Worm (Caenorhabditis elegans): ENCODE results near the gene F49C5.7.

F49C5.7 gene

ce11 chrII:12580952-12581351, 15.0 kb downstream of the F49C5.7 start, which contains the start of gene clec-4:
TSS of gene clec-4 (minus strand) at chrII:12581113.
- TF ChIP-seq flt-1 (GFP tag; IDR thresholded peaks at IDR 0.05) (no peak), hmbx-1 (tag; optimal IDR thresholded peaks at IDR 0.05) (no peak), tbx-37 (GFP tag; conservative IDR thresholded peaks at IDR 0.05) (no peak)

ce11 chrII:12603667-12604621, 38.0 kb downstream of the F49C5.7 start, which contains the start of the genes ceh-100 and lips-15:
TSS of gene ceh-100 (minus strand) at chrII:12603680.
TSS of gene lips-15 (plus strand) at chrII:12604386.
- TF ChIP-seq tbx-37 (GFP tag; conservative IDR thresholded peaks at IDR 0.05) (no peak), ets-7 (tag; optimal IDR thresholded peaks at IDR 0.05) (no peak), tra-4 (tag; optimal IDR thresholded peaks at IDR 0.05) (no peak), tbx-11 (GFP tag; IDR thresholded peaks at IDR 0.05) (no peak), pes-1 (GFP tag; IDR thresholded peaks at IDR 0.05) (no peak), hnd-1 (tag; optimal IDR thresholded peaks at IDR 0.05) (no peak), hmbx-1 (tag; optimal IDR thresholded peaks at IDR 0.05) (no peak), sea-1 (GFP tag; conservative IDR thresholded peaks at IDR 0.05) (no peak), ceh-36 (tag; optimal IDR thresholded peaks at IDR 0.05) (no peak)

- TF ChIP-seq tbx-37 (GFP tag; conservative IDR thresholded peaks at IDR 0.05) (no peak), tbx-11 (GFP tag; IDR thresholded peaks at IDR 0.05) (no peak; the same call in 1 of the 2 replicates), aly-1 (tag; optimal IDR thresholded peaks at IDR 0.05) (no peak), ama-1 (optimal IDR thresholded peaks at IDR 0.05) (no peak), sea-1 (GFP tag; conservative IDR thresholded peaks at IDR 0.05) (no peak), tra-4 (tag; optimal IDR thresholded peaks at IDR 0.05) (no peak)
Observed at ce11 chrII:12606108-12606507, 40.2 kb downstream of the F49C5.7 start.

- TF ChIP-seq aly-1 (tag; optimal IDR thresholded peaks at IDR 0.05): no peak
- TF ChIP-seq ceh-36 (tag; optimal IDR thresholded peaks at IDR 0.05): no peak
- TF ChIP-seq sea-1 (GFP tag; conservative IDR thresholded peaks at IDR 0.05): no peak
- no peak for TF ChIP-seq hmg-4 (GFP tag; optimal IDR thresholded peaks at IDR 0.05)
- no peak for TF ChIP-seq pes-1 (GFP tag; IDR thresholded peaks at IDR 0.05)
- TF ChIP-seq F13C5.2 (tag; optimal IDR thresholded peaks at IDR 0.05): no peak
- no peak for TF ChIP-seq scrt-1 (GFP tag; IDR thresholded peaks at IDR 0.05)
- TF ChIP-seq hmbx-1 (tag; optimal IDR thresholded peaks at IDR 0.05): no peak
- TF ChIP-seq ets-7 (tag; optimal IDR thresholded peaks at IDR 0.05): no peak
- TF ChIP-seq tbx-37 (GFP tag; conservative IDR thresholded peaks at IDR 0.05): no peak
- no peak for TF ChIP-seq B0310.2 (tag; optimal IDR thresholded peaks at IDR 0.05)
- TF ChIP-seq tra-4 (tag; optimal IDR thresholded peaks at IDR 0.05): no peak
- TF ChIP-seq ceh-13 (GFP tag; optimal IDR thresholded peaks at IDR 0.05): no peak
- TF ChIP-seq ama-1 (optimal IDR thresholded peaks at IDR 0.05): no peak
Observed at ce11 chrII:12606900-12607299, 40.9 kb downstream of the F49C5.7 start, which contains the start of gene Y38E10A.8. TSS of gene Y38E10A.8 (plus strand) at chrII:12607200.

ce11 chrII:12608653-12609052, 42.7 kb downstream of the F49C5.7 start, which contains the start of gene Y38E10A.9:
TSS of gene Y38E10A.9 (plus strand) at chrII:12608953.
- TF ChIP-seq sea-1 (GFP tag; conservative IDR thresholded peaks at IDR 0.05) (no peak), hmg-4 (GFP tag; optimal IDR thresholded peaks at IDR 0.05) (no peak), ceh-36 (tag; optimal IDR thresholded peaks at IDR 0.05) (no peak), flt-1 (GFP tag; IDR thresholded peaks at IDR 0.05) (no peak), tra-4 (tag; optimal IDR thresholded peaks at IDR 0.05) (no peak), tbx-11 (GFP tag; IDR thresholded peaks at IDR 0.05) (no peak), scrt-1 (GFP tag; IDR thresholded peaks at IDR 0.05) (no peak)

ce11 chrII:12612218-12612617, 46.3 kb downstream of the F49C5.7 start, which contains the start of gene nspe-4:
TSS of gene nspe-4 (plus strand) at chrII:12612518.
- no peak for TF ChIP-seq flt-1 (GFP tag; IDR thresholded peaks at IDR 0.05)
- no peak for TF ChIP-seq tbx-37 (GFP tag; conservative IDR thresholded peaks at IDR 0.05)
- no peak for TF ChIP-seq ama-1 (optimal IDR thresholded peaks at IDR 0.05)
- no peak for TF ChIP-seq B0310.2 (tag; optimal IDR thresholded peaks at IDR 0.05)
- no peak for TF ChIP-seq tra-4 (tag; optimal IDR thresholded peaks at IDR 0.05)
- no peak for TF ChIP-seq sea-1 (GFP tag; conservative IDR thresholded peaks at IDR 0.05)
- no peak for TF ChIP-seq hnd-1 (tag; optimal IDR thresholded peaks at IDR 0.05)
- TF ChIP-seq hmbx-1 (tag; optimal IDR thresholded peaks at IDR 0.05): no peak
- no peak for TF ChIP-seq scrt-1 (GFP tag; IDR thresholded peaks at IDR 0.05)
- no peak for TF ChIP-seq tbx-11 (GFP tag; IDR thresholded peaks at IDR 0.05)
- no peak for TF ChIP-seq pes-1 (GFP tag; IDR thresholded peaks at IDR 0.05)
- no peak for TF ChIP-seq aly-1 (tag; optimal IDR thresholded peaks at IDR 0.05)
- no peak for TF ChIP-seq ceh-13 (GFP tag; optimal IDR thresholded peaks at IDR 0.05)
- TF ChIP-seq ets-7 (tag; optimal IDR thresholded peaks at IDR 0.05): no peak
- TF ChIP-seq ceh-36 (tag; optimal IDR thresholded peaks at IDR 0.05): no peak
- TF ChIP-seq hmg-4 (GFP tag; optimal IDR thresholded peaks at IDR 0.05): no peak
- TF ChIP-seq F13C5.2 (tag; optimal IDR thresholded peaks at IDR 0.05): no peak

ce11 chrII:12615413-12615812, 49.5 kb downstream of the F49C5.7 start:
- TF ChIP-seq scrt-1 (GFP tag; IDR thresholded peaks at IDR 0.05) (no peak), flt-1 (GFP tag; IDR thresholded peaks at IDR 0.05) (no peak), aly-1 (tag; optimal IDR thresholded peaks at IDR 0.05) (no peak), sea-1 (GFP tag; conservative IDR thresholded peaks at IDR 0.05) (no peak), pes-1 (GFP tag; IDR thresholded peaks at IDR 0.05) (no peak), hmg-4 (GFP tag; optimal IDR thresholded peaks at IDR 0.05) (no peak), hnd-1 (tag; optimal IDR thresholded peaks at IDR 0.05) (no peak), ets-7 (tag; optimal IDR thresholded peaks at IDR 0.05) (no peak), B0310.2 (tag; optimal IDR thresholded peaks at IDR 0.05) (no peak)
